Worm (Caenorhabditis elegans) whole organism, late embryonic: Measurements from ENCODE around the gene ceh-23.

Source experiments
- ama-1 ChIP-seq: fragments of 150-350 bp; optimal IDR thresholded peaks from 2 replicates; lab custom pipeline; 2014
- dmd-4 ChIP-seq: sonication (generic microtip); optimal IDR thresholded peaks from 2 replicates; lab custom pipeline; 2016; ENCODE audit warnings: borderline replicate concordance, missing genetic modification characterization, missing compliant biosample characterization
- ets-4 ChIP-seq: sonication (generic microtip); optimal IDR thresholded peaks from 2 replicates; lab custom pipeline; 2016; ENCODE audit warnings: missing genetic modification characterization, missing compliant biosample characterization
- hlh-8 ChIP-seq: sonication (generic microtip); optimal IDR thresholded peaks from 2 replicates; lab custom pipeline; 2016; ENCODE audit warnings: missing genotype, missing genetic modification characterization, missing compliant biosample characterization
- mec-3 ChIP-seq: sonication (generic microtip); optimal IDR thresholded peaks from 2 replicates; lab custom pipeline; 2016; ENCODE audit warnings: borderline replicate concordance, missing genetic modification characterization, missing compliant biosample characterization
- pag-3 ChIP-seq: sonication (generic microtip); optimal IDR thresholded peaks from 2 replicates; lab custom pipeline; 2016; ENCODE audit warnings: missing compliant biosample characterization, missing genetic modification characterization, borderline replicate concordance
- pha-4 ChIP-seq: fragments of 150-350 bp; optimal IDR thresholded peaks from 2 replicates; lab custom pipeline; 2018; ENCODE audit warnings: missing biosample characterization, missing genetic modification reagents, missing genetic modification characterization
- ttx-3 ChIP-seq: sonication (generic microtip); optimal IDR thresholded peaks from 2 replicates; lab custom pipeline; 2016; ENCODE audit warnings: missing genetic modification reagents, missing genetic modification characterization, missing compliant biosample characterization
- unc-86 ChIP-seq: sonication (generic microtip); optimal IDR thresholded peaks from 2 replicates; lab custom pipeline; 2016; ENCODE audit warnings: missing genetic modification characterization, missing compliant biosample characterization

DNA sequence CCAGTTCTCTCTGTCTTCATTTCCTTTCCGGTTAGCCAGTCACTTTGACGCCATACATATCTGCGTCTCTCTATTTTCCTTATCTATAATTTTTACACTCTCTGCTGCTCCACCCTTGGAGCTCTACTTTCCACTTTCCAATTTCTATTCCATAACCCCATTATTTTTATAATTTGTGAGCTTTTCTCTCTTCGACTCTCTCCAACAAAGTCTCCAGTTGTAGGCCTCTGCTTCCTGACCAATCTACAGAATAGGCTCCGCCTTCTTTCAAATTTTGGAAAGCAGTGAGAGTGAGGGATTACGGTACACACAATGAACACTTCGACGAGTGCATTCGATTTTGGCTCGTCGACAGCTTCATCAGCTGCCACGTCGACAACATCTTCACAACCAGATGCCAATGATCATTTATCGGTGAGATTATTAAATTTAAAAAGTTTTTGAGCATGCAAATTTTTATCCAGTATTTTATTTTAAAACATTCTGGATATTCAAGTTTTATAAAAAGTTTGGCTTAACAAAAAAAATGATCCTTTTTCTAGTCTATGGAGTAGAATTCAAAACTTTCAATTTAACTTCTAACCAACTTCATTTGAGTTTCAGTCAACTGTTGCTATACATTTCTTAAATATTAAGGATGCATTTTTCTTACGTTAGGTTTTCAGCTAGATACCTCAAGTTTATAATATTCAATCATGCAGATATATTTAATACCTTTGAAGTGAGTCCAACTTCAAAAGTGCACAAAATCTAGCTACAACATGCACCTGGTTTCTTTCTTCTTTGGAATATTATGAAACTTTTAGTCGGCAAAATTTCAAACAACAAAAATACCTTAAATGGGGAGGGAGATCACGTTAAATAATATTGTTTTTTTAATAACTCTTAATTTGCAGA lies 25.0 kb upstream of the ceh-23 start, which contains the start of gene egl-5:
- no peak for TF ChIP-seq mec-3 (tag; lab: Kevin White, UChicago)
- TF ChIP-seq ttx-3 (tag; lab: Kevin White, UChicago): no peak
- no peak for TF ChIP-seq dmd-4
- TF ChIP-seq ets-4 (tag; lab: Kevin White, UChicago): no peak
- no peak for TF ChIP-seq unc-86 (tag; lab: Kevin White, UChicago)
- no peak for TF ChIP-seq ama-1 (lab: Kevin White, UChicago)
- TF ChIP-seq pha-4 (tag; lab: Kevin White, UChicago): no peak
- no peak for TF ChIP-seq hlh-8 (tag; lab: Kevin White, UChicago)
- TF ChIP-seq pag-3 (tag; lab: Kevin White, UChicago): no peak
